Fruit fly (Drosophila melanogaster) whole organism, wandering third instar larva: Measurements from ENCODE around the gene CG34165.

Experiments
- Abd-B ChIP-seq: fragments of >200 bp; optimal IDR thresholded peaks from 2 replicates; lab custom pipeline; 2017; ENCODE audit warnings: missing biosample characterization, missing genetic modification characterization
- CG9705 ChIP-seq: fragments of 200-800 bp; sonication (Bioruptor generic); optimal IDR thresholded peaks from 2 replicates; lab custom pipeline; 2018; ENCODE audit warnings: missing biosample characterization, mild to moderate bottlenecking, missing genetic modification characterization
- Hr78 ChIP-seq: fragments of >200 bp; optimal IDR thresholded peaks from 2 replicates; lab custom pipeline; 2017; ENCODE audit warnings: missing biosample characterization, missing genetic modification characterization
- Jra ChIP-seq: sonication (Bioruptor generic); optimal IDR thresholded peaks from 2 replicates; lab custom pipeline; 2016; ENCODE audit warnings: missing biosample characterization, missing genetic modification characterization
- Sp1 ChIP-seq: fragments of 200-800 bp; sonication (Bioruptor generic); optimal IDR thresholded peaks from 3 replicates; lab custom pipeline; 2019; ENCODE audit warnings: missing biosample characterization, mild to moderate bottlenecking, missing genetic modification characterization, moderate library complexity
- ey ChIP-seq: fragments of 200-800 bp; sonication (Bioruptor generic); optimal IDR thresholded peaks from 2 replicates; lab custom pipeline; 2016; ENCODE audit warnings: missing biosample characterization, missing genetic modification characterization
- fru ChIP-seq: fragments of 200-800 bp; sonication (Bioruptor generic); optimal IDR thresholded peaks from 3 replicates; lab custom pipeline; 2016; ENCODE audit warnings: missing biosample characterization, mild to moderate bottlenecking, missing genetic modification characterization
- pan ChIP-seq: fragments of >200 bp; optimal IDR thresholded peaks from 2 replicates; lab custom pipeline; 2017
- usp ChIP-seq: fragments of >200 bp; optimal IDR thresholded peaks from 2 replicates; lab custom pipeline; 2017; ENCODE audit warnings: missing biosample characterization, missing genetic modification characterization
- woc ChIP-seq: sonication (Bioruptor generic); optimal IDR thresholded peaks from 2 replicates; lab custom pipeline; 2016; ENCODE audit warnings: missing biosample characterization, mild to moderate bottlenecking, missing genetic modification characterization

- TF ChIP-seq woc (GFP tag; lab: Kevin White, UChicago) (no peak), pan (no peak), ey (GFP tag; lab: Kevin White, UChicago) (no peak), Sp1 (GFP tag; lab: Kevin White, UChicago) (no peak), usp (GFP tag; lab: Kevin White, UChicago) (no peak), Abd-B (GFP tag; lab: Kevin White, UChicago) (no peak), Jra (GFP tag; lab: Kevin White, UChicago) (no peak), Hr78 (GFP tag; lab: Kevin White, UChicago) (no peak), CG9705 (GFP tag; lab: Kevin White, UChicago) (no peak), fru (no peak)
Measured at dm6 chr2L:14684966-14685365, 28.6 kb upstream of the CG34165 start.
